Worm (Caenorhabditis elegans) whole organism, L4 larva: Measurements from ENCODE around the gene srbc-1.

ENCODE experiments used
- D1046.2 ChIP-seq: fragments of 200-800 bp; sonication (Bioruptor generic); IDR thresholded peaks from 2 replicates; pipeline ENCODE4 v1.3.6; 2022; ENCODE audit warnings: missing genetic modification characterization, missing compliant biosample characterization
- F26F4.8 ChIP-seq: fragments of 200-800 bp; sonication (Bioruptor generic); conservative IDR thresholded peaks from 2 replicates; pipeline ENCODE4 v1.3.6; 2022; ENCODE audit warnings: missing genetic modification characterization, missing compliant biosample characterization
- F44E2.7 ChIP-seq: fragments of 200-800 bp; sonication (Bioruptor generic); IDR thresholded peaks from 2 replicates; pipeline ENCODE4 v2.1.2; 2022; ENCODE audit warnings: missing genetic modification characterization, missing compliant biosample characterization
- F49E8.2 ChIP-seq: sonication (generic microtip); optimal IDR thresholded peaks from 2 replicates; lab custom pipeline; 2016; ENCODE audit warnings: missing compliant biosample characterization, mild to moderate bottlenecking, missing genetic modification characterization, borderline replicate concordance
- R02D3.7 ChIP-seq: fragments of 150-350 bp; sonication (generic microtip); optimal IDR thresholded peaks from 3 replicates; lab custom pipeline; 2014; ENCODE audit warnings: missing biosample characterization, missing genetic modification characterization
- T26A8.4 ChIP-seq: fragments of 200-800 bp; sonication (Bioruptor generic); IDR thresholded peaks from 2 replicates; pipeline ENCODE4 v1.3.6; 2022; ENCODE audit warnings: missing genetic modification characterization, missing compliant biosample characterization
- Y105C5A.15 ChIP-seq: fragments of 200-800 bp; sonication (Bioruptor generic); IDR thresholded peaks from 2 replicates; pipeline ENCODE4 v1.3.6; 2022; ENCODE audit warnings: missing genetic modification characterization, missing compliant biosample characterization
- Y5F2A.4 ChIP-seq: fragments of 200-800 bp; sonication (Bioruptor generic); optimal IDR thresholded peaks from 2 replicates; lab custom pipeline; 2018; ENCODE audit warnings: mild to moderate bottlenecking, missing genetic modification characterization, missing compliant biosample characterization
- aha-1 ChIP-seq: fragments of 150-350 bp; peaks from one replicate; lab custom pipeline; 2014; ENCODE audit warnings: missing biosample characterization, missing genetic modification characterization
- aly-2 ChIP-seq: sonication (generic microtip); optimal IDR thresholded peaks from 2 replicates; lab custom pipeline; 2018; ENCODE audit warnings: missing biosample characterization, missing genetic modification characterization
- ama-1 ChIP-seq: fragments of 150-350 bp; optimal IDR thresholded peaks from 2 replicates; lab custom pipeline; 2014; ENCODE audit warnings: inconsistent platforms, mixed read lengths
- attf-4 ChIP-seq: sonication (generic microtip); optimal IDR thresholded peaks from 3 replicates; lab custom pipeline; 2017; ENCODE audit warnings: missing biosample characterization, missing genetic modification characterization
- ceh-62 ChIP-seq: sonication (generic microtip); optimal IDR thresholded peaks from 2 replicates; lab custom pipeline; 2017; ENCODE audit warnings: missing biosample characterization, missing genetic modification characterization
- daf-16 ChIP-seq, 3 experiments: sonication (generic microtip); optimal IDR thresholded peaks; 2 replicates each; lab custom pipeline; 2016 to 2017; ENCODE audit warnings: missing genetic modification characterization in 3 of 3, missing genetic modification reagents in 3 of 3, mild to moderate bottlenecking in 2 of 3, missing compliant biosample characterization in 2 of 3, missing biosample characterization in 1 of 3, moderate library complexity in 1 of 3
- dmd-9 ChIP-seq: fragments of 200-800 bp; sonication (Bioruptor generic); IDR thresholded peaks from 2 replicates; pipeline ENCODE4 v1.3.6; 2022; ENCODE audit warnings: missing genetic modification reagents, missing genetic modification characterization, missing compliant biosample characterization
- dpl-1 ChIP-seq: fragments of 150-350 bp; optimal IDR thresholded peaks from 2 replicates; lab custom pipeline; 2014; ENCODE audit warnings: missing biosample characterization, missing genetic modification reagents, missing genetic modification characterization
- egl-43 ChIP-seq: fragments of 200-800 bp; sonication (Bioruptor generic); IDR thresholded peaks from 2 replicates; pipeline ENCODE4 v1.3.6; 2022; ENCODE audit warnings: missing genetic modification reagents, missing genetic modification characterization, missing compliant biosample characterization
- fkh-10 ChIP-seq: fragments of 150-350 bp; optimal IDR thresholded peaks from 2 replicates; lab custom pipeline; 2014; ENCODE audit warnings: missing biosample characterization, missing genetic modification reagents, missing genetic modification characterization
- fos-1 ChIP-seq: fragments of 150-350 bp; optimal IDR thresholded peaks from 2 replicates; lab custom pipeline; 2014; ENCODE audit warnings: missing biosample characterization, missing genetic modification characterization
- hif-1 ChIP-seq, 2 experiments: sonication (generic microtip); optimal IDR thresholded peaks; 2 replicates each; lab custom pipeline; 2016 to 2017; ENCODE audit warnings: missing compliant biosample characterization in 2 of 2, missing genetic modification characterization in 2 of 2, missing genetic modification reagents in 2 of 2, missing genotype in 2 of 2, mild to moderate bottlenecking in 1 of 2
- hlh-11 ChIP-seq: fragments of 200-800 bp; sonication (Bioruptor generic); optimal IDR thresholded peaks from 2 replicates; lab custom pipeline; 2018; ENCODE audit warnings: mild to moderate bottlenecking, missing genetic modification characterization, missing compliant biosample characterization
- lin-13 ChIP-seq: fragments of 150-350 bp; optimal IDR thresholded peaks from 2 replicates; lab custom pipeline; 2014; ENCODE audit warnings: missing biosample characterization, missing genetic modification reagents, missing genetic modification characterization
- lin-38 ChIP-seq: fragments of 200-800 bp; sonication (Bioruptor generic); IDR thresholded peaks from 2 replicates; pipeline ENCODE4 v1.3.6; 2022; ENCODE audit warnings: missing genetic modification reagents, missing genetic modification characterization, missing compliant biosample characterization
- lin-39 ChIP-seq: fragments of 150-350 bp; optimal IDR thresholded peaks from 2 replicates; lab custom pipeline; 2014; ENCODE audit warnings: missing biosample characterization, missing genetic modification reagents, missing genetic modification characterization
- lir-3 ChIP-seq: sonication (generic microtip); optimal IDR thresholded peaks from 2 replicates; lab custom pipeline; 2016; ENCODE audit warnings: mild to moderate bottlenecking, missing genetic modification characterization, missing compliant biosample characterization
- lsy-2 ChIP-seq, 2 experiments: fragments of 150-350 bp in 1 of 2; sonication (generic microtip) in 1 of 2; optimal IDR thresholded peaks; 2 replicates each; lab custom pipeline; 2014 to 2017; ENCODE audit warnings: missing biosample characterization in 2 of 2, missing genetic modification characterization in 2 of 2
- madf-5 ChIP-seq, 2 experiments: fragments of 200-800 bp; sonication (Bioruptor generic); IDR thresholded peaks; 2 replicates each; pipeline ENCODE4 v1.3.6; 2022; ENCODE audit warnings: missing compliant biosample characterization in 2 of 2, missing genetic modification characterization in 2 of 2
- mep-1 ChIP-seq: fragments of 150-350 bp; sonication (generic microtip); optimal IDR thresholded peaks from 3 replicates; lab custom pipeline; 2014; ENCODE audit warnings: missing biosample characterization, missing genetic modification characterization
- nhr-102 ChIP-seq: sonication (generic microtip); optimal IDR thresholded peaks from 2 replicates; lab custom pipeline; 2016; ENCODE audit warnings: mild to moderate bottlenecking, missing genetic modification characterization, moderate library complexity, missing compliant biosample characterization
- nhr-25 ChIP-seq: sonication (generic microtip); optimal IDR thresholded peaks from 2 replicates; lab custom pipeline; 2017; ENCODE audit warnings: missing genetic modification characterization, mild to moderate bottlenecking, missing compliant biosample characterization, antibody characterized with exemption, moderate library complexity, borderline replicate concordance; ENCODE audit not compliant: insufficient read depth
- nhr-41 ChIP-seq: fragments of 200-800 bp; sonication (Bioruptor generic); IDR thresholded peaks from 2 replicates; pipeline ENCODE4 v1.3.6; 2022; ENCODE audit warnings: missing genetic modification reagents, missing genetic modification characterization, missing compliant biosample characterization
- nhr-48 ChIP-seq: sonication (generic microtip); optimal IDR thresholded peaks from 2 replicates; lab custom pipeline; 2016; ENCODE audit warnings: mild to moderate bottlenecking, missing genetic modification characterization, missing compliant biosample characterization
- pha-4 ChIP-seq, 2 experiments: fragments of 150-350 bp in 1 of 2; fragments of 200-800 bp in 1 of 2; sonication (Bioruptor generic) in 1 of 2; IDR thresholded peaks in 1 of 2; optimal IDR thresholded peaks in 1 of 2; 2 replicates each; pipeline versions ENCODE4 v1.3.6 to Lab custom; 2014 to 2022; ENCODE audit warnings: missing genetic modification characterization in 2 of 2, missing genetic modification reagents in 2 of 2, missing biosample characterization in 1 of 2, missing compliant biosample characterization in 1 of 2
- pqm-1 ChIP-seq: sonication (generic microtip); optimal IDR thresholded peaks from 2 replicates; lab custom pipeline; 2017; ENCODE audit warnings: missing biosample characterization, missing genetic modification characterization
- saeg-2 ChIP-seq: fragments of 200-800 bp; sonication (Bioruptor generic); IDR thresholded peaks from 2 replicates; pipeline ENCODE4 v1.3.6; 2022; ENCODE audit warnings: missing genetic modification reagents, missing genetic modification characterization, missing compliant biosample characterization
- sdz-12 ChIP-seq: fragments of 200-800 bp; sonication (Bioruptor generic); optimal IDR thresholded peaks from 2 replicates; lab custom pipeline; 2018; ENCODE audit warnings: mild to moderate bottlenecking, missing genetic modification characterization, missing compliant biosample characterization
- set-16 ChIP-seq: fragments of 200-800 bp; sonication (Bioruptor generic); IDR thresholded peaks from 2 replicates; pipeline ENCODE4 v1.3.6; 2022; ENCODE audit warnings: missing genetic modification reagents, missing genetic modification characterization, missing compliant biosample characterization
- snpc-4 ChIP-seq: fragments of 150-350 bp; optimal IDR thresholded peaks from 2 replicates; lab custom pipeline; 2014; ENCODE audit warnings: missing biosample characterization, missing genetic modification characterization
- spr-1 ChIP-seq: sonication (generic microtip); optimal IDR thresholded peaks from 2 replicates; lab custom pipeline; 2016; ENCODE audit warnings: mild to moderate bottlenecking, missing genetic modification characterization, missing compliant biosample characterization
- tra-1 ChIP-seq: fragments of 200-800 bp; sonication (Bioruptor generic); IDR thresholded peaks from 2 replicates; pipeline ENCODE4 v1.3.6; 2022; ENCODE audit warnings: missing genetic modification reagents, missing genetic modification characterization, missing compliant biosample characterization
- unc-130 ChIP-seq: sonication (generic microtip); optimal IDR thresholded peaks from 2 replicates; lab custom pipeline; 2016; ENCODE audit warnings: missing genetic modification reagents, missing genetic modification characterization, missing compliant biosample characterization
- unc-62 ChIP-seq, 3 experiments: fragments of 150-350 bp in 1 of 3; sonication (generic microtip); optimal IDR thresholded peaks in 2 of 3; peaks in 1 of 3; 1 replicate in 1 of 3; 2 replicates in 2 of 3; lab custom pipeline; 2014 to 2017; ENCODE audit warnings: missing biosample characterization in 3 of 3, missing genetic modification characterization in 3 of 3, missing genetic modification reagents in 3 of 3, missing genotype in 1 of 3
- zag-1 ChIP-seq: fragments of 150-350 bp; optimal IDR thresholded peaks from 2 replicates; lab custom pipeline; 2014; ENCODE audit warnings: missing biosample characterization, missing genetic modification characterization
- zip-2 ChIP-seq: fragments of 150-350 bp; optimal IDR thresholded peaks from 2 replicates; lab custom pipeline; 2014; ENCODE audit warnings: missing biosample characterization, missing genetic modification characterization
- ztf-11 ChIP-seq: fragments of 150-350 bp; optimal IDR thresholded peaks from 2 replicates; lab custom pipeline; 2014; ENCODE audit warnings: missing biosample characterization, missing genetic modification characterization
- ztf-7 ChIP-seq: fragments of 150-350 bp; optimal IDR thresholded peaks from 2 replicates; lab custom pipeline; 2014; ENCODE audit warnings: missing biosample characterization, missing genetic modification characterization

srbc-1 gene

DNA sequence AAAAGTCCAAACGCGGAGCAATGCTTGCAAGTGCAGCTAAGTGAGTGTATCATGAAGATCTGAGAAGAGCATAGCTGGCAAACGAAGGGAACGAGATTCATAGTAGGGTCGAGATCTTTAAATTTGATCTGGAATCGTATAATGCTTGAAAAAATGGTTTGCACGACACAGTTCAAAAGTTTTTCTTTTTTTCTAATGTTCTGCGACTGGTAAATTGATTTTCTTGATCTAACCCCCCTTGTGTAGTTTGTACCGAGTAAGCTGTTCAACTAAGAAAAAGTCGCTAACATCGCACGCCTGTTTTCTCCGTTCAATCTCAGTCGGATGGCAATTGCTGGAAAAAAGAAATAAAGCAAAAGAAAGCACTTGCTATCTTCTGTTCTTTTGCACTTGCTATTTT, 18.6 kb upstream of the srbc-1 start, which contains the start of gene C17B7.14:
TSS of gene C17B7.14 (minus strand) at position 101 of the 400 bp plus-strand sequence.
- TF ChIP-seq lin-39 (tag; lab: Kevin White, UChicago) = no peak
- no peak for TF ChIP-seq T26A8.4
- TF ChIP-seq tra-1 = no peak
- TF ChIP-seq dpl-1 (GFP tag; lab: Kevin White, UChicago) = no peak
- no peak for TF ChIP-seq zip-2 (tag; lab: Kevin White, UChicago)
- no peak for TF ChIP-seq zag-1 (tag; lab: Kevin White, UChicago)
- TF ChIP-seq lsy-2 (tag; optimal IDR thresholded peaks at IDR 0.05; lab: Kevin White, UChicago) = no peak
- no peak for TF ChIP-seq daf-16 (GFP tag; optimal IDR thresholded peaks at IDR 0.05; lab: Kevin White, UChicago)
- no peak for TF ChIP-seq daf-16 (tag; optimal IDR thresholded peaks at IDR 0.05; lab: Kevin White, UChicago)
- no peak for TF ChIP-seq lin-13 (GFP tag; lab: Kevin White, UChicago)
- TF ChIP-seq Y5F2A.4 (GFP tag; lab: Kevin White, UChicago) = no peak
- no peak for TF ChIP-seq aha-1 (tag; lab: Kevin White, UChicago)
- TF ChIP-seq unc-130 (GFP tag; lab: Kevin White, UChicago) = no peak
- no peak for TF ChIP-seq F26F4.8 (GFP tag; lab: Robert Waterston, UW)

DNA sequence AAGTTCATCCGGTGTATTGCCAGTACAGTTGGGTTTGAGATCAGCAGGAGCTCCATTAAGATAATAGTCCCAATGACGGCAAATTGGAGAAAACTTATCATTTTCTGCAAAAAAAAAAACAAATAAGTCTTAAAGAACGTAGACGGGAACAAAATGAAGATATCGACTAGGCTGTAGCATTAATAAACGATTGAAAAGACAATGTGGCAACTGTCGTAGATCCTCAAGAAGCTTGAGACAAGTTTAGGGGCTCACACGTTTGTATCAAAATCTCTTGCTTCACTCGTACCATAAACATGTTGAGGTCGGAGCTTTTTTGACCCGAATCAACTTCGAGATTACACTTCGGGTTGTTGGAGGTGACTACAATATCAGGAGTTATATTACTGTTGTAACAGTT, 18.2 kb upstream of the srbc-1 start, which contains the start of gene F35F10.14:
TSS of gene F35F10.14 (minus strand) at position 101 of the 400 bp plus-strand sequence.
- TF ChIP-seq aly-2 (tag; lab: Kevin White, UChicago) = no peak
- TF ChIP-seq F44E2.7 (GFP tag; lab: Robert Waterston, UW) = no peak
- TF ChIP-seq ztf-11 (tag; lab: Kevin White, UChicago) = no peak
- TF ChIP-seq fkh-10 = no peak
- TF ChIP-seq snpc-4 = no peak
- TF ChIP-seq set-16 (GFP tag; lab: Robert Waterston, UW) = no peak
- no peak for TF ChIP-seq D1046.2 (GFP tag; lab: Robert Waterston, UW)

DNA sequence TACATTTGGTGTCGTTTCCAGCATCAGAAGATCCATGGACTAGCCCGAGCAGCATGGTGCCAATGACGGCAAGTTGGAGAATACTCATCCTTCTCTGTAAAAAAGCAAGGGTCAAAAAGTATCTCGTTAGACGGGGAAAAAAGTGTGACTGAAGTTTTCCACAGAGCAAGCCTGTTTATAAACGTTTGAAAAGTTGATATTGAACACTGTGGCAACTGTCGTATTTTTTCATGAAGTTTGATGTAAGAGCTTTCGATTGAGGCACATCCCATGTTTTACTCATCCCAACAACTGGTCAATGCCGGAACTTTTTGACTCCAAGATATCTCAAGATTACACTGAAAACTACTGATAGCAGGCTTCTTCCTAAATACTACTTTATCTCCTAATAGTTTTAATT, 17.2 kb upstream of the srbc-1 start, which contains the start of gene F35F10.13:
TSS of gene F35F10.13 (minus strand) at position 101 of the 400 bp plus-strand sequence.
- TF ChIP-seq attf-4 (tag; lab: Kevin White, UChicago) (no peak), lin-38 (GFP tag; lab: Robert Waterston, UW) (no peak), ztf-7 (tag; lab: Kevin White, UChicago) (no peak), hlh-11 (tag; lab: Kevin White, UChicago) (no peak), F49E8.2 (tag; lab: Kevin White, UChicago) (no peak), sdz-12 (no peak), saeg-2 (GFP tag; lab: Robert Waterston, UW) (no peak), R02D3.7 (tag; lab: Kevin White, UChicago) (no peak), unc-62 (GFP tag; optimal IDR thresholded peaks at IDR 0.05 in 1 of 2; lab: Kevin White, UChicago) (no peak), unc-62 (tag; optimal IDR thresholded peaks at IDR 0.05; lab: Kevin White, UChicago) (no peak), T26A8.4 (no peak), nhr-41 (GFP tag; lab: Robert Waterston, UW) (no peak), pha-4 (GFP tag; IDR thresholded peaks at IDR 0.05; lab: Robert Waterston, UW) (no peak), pha-4 (tag; optimal IDR thresholded peaks at IDR 0.05; lab: Kevin White, UChicago) (no peak), set-16 (GFP tag; lab: Robert Waterston, UW) (no peak), spr-1 (tag; lab: Kevin White, UChicago) (no peak), nhr-25 (tag; lab: Kevin White, UChicago) (no peak)

DNA sequence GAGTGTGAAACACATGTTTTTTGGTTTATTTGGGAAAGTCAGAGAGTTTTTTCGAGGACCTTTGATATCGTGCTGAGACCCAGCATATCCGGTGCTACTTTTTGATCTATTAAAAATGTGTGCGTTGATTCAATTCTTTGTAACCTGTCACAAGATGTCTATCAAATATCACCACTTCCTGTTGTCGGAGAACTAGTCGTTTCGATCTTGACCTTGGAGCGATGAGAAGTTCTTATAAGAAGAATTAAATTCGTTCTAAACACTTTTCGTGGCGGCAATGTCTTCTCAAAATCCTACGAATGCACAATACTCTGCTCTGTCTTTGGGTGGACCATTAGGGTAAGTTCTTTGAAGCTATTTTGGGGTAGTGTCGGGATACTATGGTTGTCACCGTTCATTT, 14.3 kb upstream of the srbc-1 start, which contains the start of gene F35F10.1:
TSS of gene F35F10.1 (plus strand) at position 200 of the 400 bp plus-strand sequence.
- TF ChIP-seq snpc-4 (no peak), hlh-11 (tag; lab: Kevin White, UChicago) (no peak), nhr-102 (tag; lab: Kevin White, UChicago) (no peak), lir-3 (tag; lab: Kevin White, UChicago) (no peak), hif-1 (tag; optimal IDR thresholded peaks at IDR 0.05; lab: Kevin White, UChicago) (no peak), egl-43 (GFP tag; lab: Robert Waterston, UW) (no peak), lsy-2 (tag; optimal IDR thresholded peaks at IDR 0.05; lab: Kevin White, UChicago) (no peak), nhr-48 (tag; lab: Kevin White, UChicago) (no peak), madf-5 (GFP tag; IDR thresholded peaks at IDR 0.05; lab: Robert Waterston, UW) (no peak), Y105C5A.15 (GFP tag; lab: Robert Waterston, UW) (no peak), dmd-9 (GFP tag; lab: Robert Waterston, UW) (no peak), R02D3.7 (tag; lab: Kevin White, UChicago) (no peak), mep-1 (tag; lab: Kevin White, UChicago) (no peak), ama-1 (no peak), F44E2.7 (GFP tag; lab: Robert Waterston, UW) (no peak), ceh-62 (tag; lab: Kevin White, UChicago) (no peak), fos-1 (tag; lab: Kevin White, UChicago) (no peak), pqm-1 (tag; lab: Kevin White, UChicago) (no peak)
